Worm (Caenorhabditis elegans): ENCODE measurements around the gene ZK121.2.

Gene ZK121.2

ce11 chrIII:5318610-5319009, 22.9 kb upstream of the ZK121.2 start:
- TF ChIP-seq egl-43 (GFP tag; IDR thresholded peaks at IDR 0.05) (no peak), daf-16 (GFP tag; optimal IDR thresholded peaks at IDR 0.05) (no peak), daf-16 (tag; optimal IDR thresholded peaks at IDR 0.05) (peak; percentile 43), hlh-30 (tag; optimal IDR thresholded peaks at IDR 0.05; ENCODE audit: insufficient read depth) (peak; percentile 46), nhr-11 (tag; optimal IDR thresholded peaks at IDR 0.05) (no peak), dve-1 (tag; optimal IDR thresholded peaks at IDR 0.05; ENCODE audit: insufficient read depth) (peak; percentile 42)

DNA sequence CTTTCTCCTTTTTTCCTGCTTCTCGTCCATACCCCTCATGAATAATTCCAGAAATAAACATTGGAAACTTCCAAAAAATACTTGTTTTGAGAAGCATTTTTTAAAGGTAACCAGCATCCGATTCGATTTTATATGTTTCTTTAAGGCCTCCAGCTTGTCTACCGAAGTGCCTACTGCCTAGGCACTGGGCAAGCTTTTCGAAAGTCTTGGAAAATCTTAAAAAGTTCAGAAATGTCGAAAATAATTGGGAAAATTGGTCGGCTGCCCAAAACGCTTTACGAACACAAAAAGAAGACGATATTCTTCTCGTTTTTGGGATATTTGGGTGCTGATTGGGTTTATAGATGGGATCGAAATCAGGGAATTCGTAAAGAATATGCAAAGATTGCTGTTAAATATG, 19.8 kb upstream of the ZK121.2 start, which contains the start of gene F52C9.3:
TSS of gene F52C9.3 (plus strand) at position 225 of the 400 bp plus-strand sequence.
- TF ChIP-seq T26A8.4 (GFP tag; IDR thresholded peaks at IDR 0.05) (0 out of 2 replicates have a peak, but pooled peaks have one; percentile 39), unc-62 (GFP tag; optimal IDR thresholded peaks at IDR 0.05 in 1 of 2) (peak in 1 of 2 experiments; percentile 42), unc-62 (tag; optimal IDR thresholded peaks at IDR 0.05) (no peak), daf-16 (GFP tag; optimal IDR thresholded peaks at IDR 0.05) (no peak), daf-16 (tag; optimal IDR thresholded peaks at IDR 0.05) (peak; percentile 23), ama-1 (optimal IDR thresholded peaks at IDR 0.05) (peak; percentile 82), mes-2 (tag; optimal IDR thresholded peaks at IDR 0.05; ENCODE audit: poor library complexity, severe bottlenecking) (peak; percentile 1), aha-1 (tag) (peak; percentile 80), aly-2 (tag; optimal IDR thresholded peaks at IDR 0.05) (no peak), spr-3 (GFP tag; optimal IDR thresholded peaks at IDR 0.05) (no peak)

DNA sequence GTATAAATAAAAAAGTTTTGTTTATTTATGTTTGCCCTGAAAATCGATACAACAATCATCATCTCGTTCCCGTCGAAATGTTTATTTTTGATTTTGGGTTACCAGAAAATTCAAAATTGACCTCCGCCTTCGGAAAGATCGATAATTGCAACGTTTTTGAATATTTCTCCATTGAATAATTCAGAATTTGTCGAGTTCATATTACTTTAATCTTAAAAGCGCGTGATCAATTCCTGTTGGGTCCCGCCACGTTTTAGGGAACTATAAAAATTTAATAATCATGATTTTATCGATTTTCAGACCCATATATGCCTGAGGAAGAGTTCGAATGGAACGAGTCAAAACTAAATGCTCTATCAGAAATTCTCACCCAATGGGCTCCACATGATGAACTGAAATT, 15.2 kb upstream of the ZK121.2 start, which contains the start of gene sorf-2:
TSS of gene sorf-2 (plus strand) at position 301 of the 400 bp plus-strand sequence.
- no peak for TF ChIP-seq F10B5.3 (tag; optimal IDR thresholded peaks at IDR 0.05)
- no peak for TF ChIP-seq daf-12 (tag; optimal IDR thresholded peaks at IDR 0.05)

DNA sequence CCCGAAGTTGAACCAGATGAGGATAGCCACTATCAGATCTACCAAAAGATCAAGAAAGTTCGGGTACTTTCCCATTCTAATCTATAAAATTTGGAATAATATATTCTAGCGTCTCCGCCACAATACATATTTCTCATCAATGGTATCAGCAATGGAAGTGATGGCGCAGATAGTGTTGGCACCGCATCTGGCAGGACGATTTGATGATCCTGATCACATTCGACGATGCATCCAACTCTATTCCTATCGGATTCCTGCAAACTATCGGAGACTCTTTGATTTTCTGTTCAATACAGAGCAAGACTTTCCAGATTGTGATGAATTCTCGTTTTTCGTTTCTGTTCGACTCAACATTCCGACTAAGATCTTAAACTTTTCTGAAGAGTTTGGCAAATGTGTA, 12.1 kb upstream of the ZK121.2 start:
- TF ChIP-seq arid-1 (GFP tag; conservative IDR thresholded peaks at IDR 0.05), result no peak
- TF ChIP-seq aha-1 (tag), result peak; percentile 94
- no peak for TF ChIP-seq gei-8 (GFP tag; optimal IDR thresholded peaks at IDR 0.05)
- TF ChIP-seq ctbp-1 (GFP tag; IDR thresholded peaks at IDR 0.05), result no peak
- TF ChIP-seq mes-2 (tag; optimal IDR thresholded peaks at IDR 0.05; ENCODE audit: poor library complexity, severe bottlenecking), result no peak
- TF ChIP-seq nhr-102 (tag; optimal IDR thresholded peaks at IDR 0.05), result no peak
- no peak for TF ChIP-seq lin-1 (GFP tag; IDR thresholded peaks at IDR 0.05)

DNA sequence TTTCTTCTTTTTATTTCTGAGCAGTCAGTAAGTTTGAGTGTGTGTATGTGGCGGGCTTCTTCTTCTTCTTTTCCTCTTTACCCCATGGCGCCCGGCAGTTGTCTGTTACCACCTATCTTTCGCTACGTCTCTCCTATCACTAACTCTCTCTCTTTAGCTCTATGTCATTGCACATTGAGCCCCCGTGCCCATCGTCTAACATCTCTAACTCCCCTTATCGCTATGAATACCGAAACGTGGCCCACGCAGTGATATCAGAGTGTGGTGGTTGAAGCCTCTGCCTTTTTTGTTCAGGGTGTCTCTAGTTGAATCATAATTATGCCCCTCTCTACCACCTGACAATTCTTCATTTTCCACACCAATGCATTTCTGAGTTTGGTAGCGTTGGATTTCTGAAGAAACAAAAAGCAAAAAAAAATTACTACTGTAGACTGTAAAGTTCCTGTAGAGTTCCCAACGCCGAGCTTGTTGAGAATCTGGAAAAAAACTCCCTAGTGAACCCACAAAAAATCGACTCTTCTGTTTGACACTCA, 6.9 kb upstream of the ZK121.2 start:
- TF ChIP-seq hlh-11 (tag; optimal IDR thresholded peaks at IDR 0.05) (peak; percentile 55), daf-16 (GFP tag; optimal IDR thresholded peaks at IDR 0.05) (no peak), daf-16 (tag; optimal IDR thresholded peaks at IDR 0.05) (peak; percentile 56), mxl-3 (GFP tag; optimal IDR thresholded peaks at IDR 0.05) (peak; percentile 57), unc-62 (GFP tag; optimal IDR thresholded peaks at IDR 0.05 in 1 of 2) (peak in 1 of 2 experiments; percentile 99), unc-62 (tag; optimal IDR thresholded peaks at IDR 0.05) (no peak), mdt-29 (GFP tag; IDR thresholded peaks at IDR 0.05) (no peak), pqm-1 (tag; optimal IDR thresholded peaks at IDR 0.05) (peak; percentile 41), duxl-1 (tag; optimal IDR thresholded peaks at IDR 0.05; ENCODE audit: poor library complexity) (no peak), spr-3 (GFP tag; optimal IDR thresholded peaks at IDR 0.05) (no peak), nhr-28 (tag; optimal IDR thresholded peaks at IDR 0.05) (peak; percentile 31), hlh-30 (tag; optimal IDR thresholded peaks at IDR 0.05; ENCODE audit: insufficient read depth) (peak; percentile 40), dmd-6 (GFP tag; IDR thresholded peaks at IDR 0.05) (peak; percentile 15; the same call in 1 of the 2 replicates)

DNA sequence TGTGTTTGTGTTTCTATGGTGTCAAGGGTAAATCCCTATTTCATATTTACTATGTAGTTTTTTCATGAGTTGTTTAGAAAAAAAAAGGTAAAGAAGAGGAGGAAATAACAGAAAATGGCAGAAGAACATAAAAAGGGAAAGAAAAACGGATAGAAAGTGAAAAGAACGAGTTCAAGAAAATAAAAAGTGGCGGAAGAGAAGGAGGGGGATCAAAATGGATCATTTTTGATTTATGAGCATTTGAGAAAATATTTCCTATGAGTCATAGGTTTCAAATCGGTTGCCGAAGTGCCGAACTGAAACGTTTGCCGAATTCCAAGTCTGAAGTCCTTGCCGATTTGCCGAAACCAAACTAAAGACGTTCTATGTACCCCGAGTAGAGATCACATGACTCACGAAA, 2.7 kb upstream of the ZK121.2 start:
- no peak for TF ChIP-seq dmd-9 (GFP tag; IDR thresholded peaks at IDR 0.05)
- TF ChIP-seq nhr-25 (tag; optimal IDR thresholded peaks at IDR 0.05; ENCODE audit: borderline replicate concordance, insufficient read depth), result no peak
- TF ChIP-seq nhr-76 (tag; optimal IDR thresholded peaks at IDR 0.05), result no peak
- TF ChIP-seq mdt-29 (GFP tag; IDR thresholded peaks at IDR 0.05), result no peak
- no peak for TF ChIP-seq zfp-2 (tag; optimal IDR thresholded peaks at IDR 0.05)
- no peak for TF ChIP-seq lin-38 (GFP tag; IDR thresholded peaks at IDR 0.05)
- no peak for TF ChIP-seq F44E2.7 (GFP tag; IDR thresholded peaks at IDR 0.05)
- TF ChIP-seq Y48G9A.11 (GFP tag; IDR thresholded peaks at IDR 0.05), result no peak
- no peak for TF ChIP-seq F49E8.2 (tag; optimal IDR thresholded peaks at IDR 0.05; ENCODE audit: borderline replicate concordance)
- TF ChIP-seq ceh-82 (tag; optimal IDR thresholded peaks at IDR 0.05), result no peak
- TF ChIP-seq nhr-102 (tag; optimal IDR thresholded peaks at IDR 0.05), result no peak
- no peak for TF ChIP-seq fos-1 (tag; optimal IDR thresholded peaks at IDR 0.05)
- TF ChIP-seq daf-16 (GFP tag; optimal IDR thresholded peaks at IDR 0.05), result no peak
- no peak for TF ChIP-seq daf-16 (tag; optimal IDR thresholded peaks at IDR 0.05)
